Fruit fly (Drosophila melanogaster) whole organism, embryonic: Measurements from ENCODE around the gene CG6415.

ENCODE experiments used
- CG12071 ChIP-seq: fragments of 200-800 bp; sonication (Bioruptor generic); optimal IDR thresholded peaks from 3 replicates; lab custom pipeline; 2018; ENCODE audit warnings: missing biosample characterization, mild to moderate bottlenecking, missing genetic modification characterization
- al ChIP-seq: fragments of 200-800 bp; sonication (Bioruptor generic); IDR thresholded peaks from 2 replicates; pipeline ENCODE4 v1.3.6; 2022; ENCODE audit warnings: missing biosample characterization, missing genetic modification characterization

DNA sequence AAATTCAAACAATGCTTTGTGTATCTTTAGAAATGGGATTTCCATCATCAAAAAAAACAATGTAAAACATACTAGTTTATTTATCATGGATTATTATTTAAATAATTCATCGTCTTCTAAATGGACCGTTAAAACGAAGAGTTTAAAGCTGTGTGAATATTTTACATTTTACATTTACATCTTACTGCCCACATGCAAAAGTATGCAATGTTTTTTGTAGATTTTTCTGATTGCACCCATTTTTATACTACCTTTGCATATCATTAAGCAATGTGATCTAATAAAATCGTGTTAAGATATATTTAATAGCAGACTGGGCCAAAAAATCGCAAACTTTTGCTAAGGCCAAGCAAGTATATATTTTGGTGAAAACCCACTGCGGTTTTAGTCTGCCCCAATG lies 31.9 kb upstream of the CG6415 start:
- no peak for TF ChIP-seq al (GFP tag; lab: Robert Waterston, UW)
- TF ChIP-seq CG12071 (GFP tag; lab: Kevin White, UChicago) = no peak
